Worm (Caenorhabditis elegans): Measurements from ENCODE around the gene F18E9.4.

The F18E9.4 gene

DNA sequence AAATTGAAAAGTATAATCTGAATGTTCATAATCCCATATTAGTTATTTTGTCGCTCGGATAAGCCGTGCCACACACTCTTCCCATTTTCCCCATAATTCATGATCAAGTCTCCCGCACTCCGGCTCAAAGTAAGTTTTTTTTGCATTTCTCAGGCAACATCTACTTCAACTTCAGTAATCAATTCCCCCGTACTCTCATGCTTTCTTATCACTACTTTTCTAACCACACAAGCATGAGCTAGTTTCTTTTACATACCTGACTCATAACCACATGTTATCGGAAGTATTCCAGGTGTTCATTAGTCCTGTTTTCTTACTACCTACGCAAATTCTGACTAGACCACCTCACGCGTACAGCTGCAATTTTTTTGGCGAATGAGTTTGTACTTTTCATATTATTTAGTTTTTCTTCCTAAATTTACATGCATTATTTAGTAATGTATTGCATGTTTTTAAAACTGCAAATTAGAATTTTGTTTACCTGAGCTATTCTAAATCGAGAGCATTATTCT, 13.7 kb upstream of the F18E9.4 start:
- no peak for TF ChIP-seq tbx-37 (GFP tag; conservative IDR thresholded peaks at IDR 0.05)
- TF ChIP-seq tbx-11 (GFP tag; IDR thresholded peaks at IDR 0.05), result no peak
- no peak for TF ChIP-seq tra-4 (tag; optimal IDR thresholded peaks at IDR 0.05)
- TF ChIP-seq ama-1 (optimal IDR thresholded peaks at IDR 0.05), result no peak
- no peak for TF ChIP-seq sea-1 (GFP tag; conservative IDR thresholded peaks at IDR 0.05)
- TF ChIP-seq B0310.2 (tag; optimal IDR thresholded peaks at IDR 0.05), result no peak
- no peak for TF ChIP-seq pes-1 (GFP tag; IDR thresholded peaks at IDR 0.05)
- TF ChIP-seq F13C5.2 (tag; optimal IDR thresholded peaks at IDR 0.05), result no peak
- no peak for TF ChIP-seq ets-7 (tag; optimal IDR thresholded peaks at IDR 0.05)
- TF ChIP-seq flt-1 (GFP tag; IDR thresholded peaks at IDR 0.05), result no peak
- no peak for TF ChIP-seq hmg-4 (GFP tag; optimal IDR thresholded peaks at IDR 0.05)
- TF ChIP-seq aly-1 (tag; optimal IDR thresholded peaks at IDR 0.05), result no peak
- TF ChIP-seq scrt-1 (GFP tag; IDR thresholded peaks at IDR 0.05), result no peak
- TF ChIP-seq ceh-13 (GFP tag; optimal IDR thresholded peaks at IDR 0.05), result no peak

DNA sequence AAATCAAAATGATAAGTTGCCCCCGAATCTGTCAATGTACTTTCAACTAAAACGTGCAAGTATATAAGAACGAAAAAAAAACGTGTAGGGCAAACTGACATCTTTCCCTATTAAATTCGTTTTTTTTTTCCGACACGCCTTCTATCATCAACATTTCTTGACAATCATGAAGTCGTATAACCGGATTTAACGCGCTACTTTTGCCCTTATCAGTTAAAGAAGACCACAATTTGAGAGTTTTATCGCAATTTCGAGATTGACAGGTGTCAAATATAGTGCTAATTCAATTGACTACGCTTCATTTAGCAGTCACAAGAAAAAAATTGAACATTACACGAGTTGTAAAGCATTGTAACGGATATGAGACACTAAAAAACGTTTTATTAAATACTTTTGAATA, 13.2 kb upstream of the F18E9.4 start:
- TF ChIP-seq ceh-36 (tag; optimal IDR thresholded peaks at IDR 0.05), result no peak
- no peak for TF ChIP-seq sea-1 (GFP tag; conservative IDR thresholded peaks at IDR 0.05)
- no peak for TF ChIP-seq B0310.2 (tag; optimal IDR thresholded peaks at IDR 0.05)
- TF ChIP-seq ceh-13 (GFP tag; optimal IDR thresholded peaks at IDR 0.05), result no peak
- TF ChIP-seq aly-1 (tag; optimal IDR thresholded peaks at IDR 0.05), result no peak
- no peak for TF ChIP-seq hnd-1 (tag; optimal IDR thresholded peaks at IDR 0.05)
- TF ChIP-seq pes-1 (GFP tag; IDR thresholded peaks at IDR 0.05), result no peak
- no peak for TF ChIP-seq tbx-37 (GFP tag; conservative IDR thresholded peaks at IDR 0.05)
- no peak for TF ChIP-seq flt-1 (GFP tag; IDR thresholded peaks at IDR 0.05)
- TF ChIP-seq hmbx-1 (tag; optimal IDR thresholded peaks at IDR 0.05), result no peak
- no peak for TF ChIP-seq hmg-4 (GFP tag; optimal IDR thresholded peaks at IDR 0.05)
- TF ChIP-seq ama-1 (optimal IDR thresholded peaks at IDR 0.05), result no peak
- TF ChIP-seq tra-4 (tag; optimal IDR thresholded peaks at IDR 0.05), result no peak
- TF ChIP-seq F13C5.2 (tag; optimal IDR thresholded peaks at IDR 0.05), result no peak

DNA sequence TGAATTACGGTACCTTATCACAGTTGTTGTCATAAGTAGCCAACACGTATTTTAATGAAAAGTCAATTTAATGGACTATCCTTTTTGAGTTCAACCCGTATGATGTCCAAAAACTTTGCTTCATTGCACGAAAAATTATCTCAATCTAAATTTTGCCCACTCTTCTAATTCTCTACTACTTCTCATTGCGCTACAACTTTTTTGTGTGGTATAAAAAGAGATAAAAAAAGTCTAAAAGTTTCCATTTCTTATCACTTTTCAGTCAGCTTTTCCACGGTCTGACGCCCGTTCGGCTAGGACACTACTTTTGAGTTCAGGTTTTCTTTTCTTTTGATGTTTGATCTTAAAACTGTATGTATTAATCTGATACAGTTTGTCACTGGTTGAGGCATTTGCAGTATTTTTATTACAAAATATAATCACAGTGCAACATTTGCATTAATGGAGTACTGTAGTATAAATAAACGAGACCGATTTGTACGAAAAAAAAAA, 12.4 kb upstream of the F18E9.4 start:
- TF ChIP-seq scrt-1 (GFP tag; IDR thresholded peaks at IDR 0.05) (no peak), pes-1 (GFP tag; IDR thresholded peaks at IDR 0.05) (no peak), aly-1 (tag; optimal IDR thresholded peaks at IDR 0.05) (no peak), B0310.2 (tag; optimal IDR thresholded peaks at IDR 0.05) (no peak), tbx-37 (GFP tag; conservative IDR thresholded peaks at IDR 0.05) (no peak), ets-7 (tag; optimal IDR thresholded peaks at IDR 0.05) (no peak), tbx-11 (GFP tag; IDR thresholded peaks at IDR 0.05) (no peak), hmbx-1 (tag; optimal IDR thresholded peaks at IDR 0.05) (no peak), F13C5.2 (tag; optimal IDR thresholded peaks at IDR 0.05) (no peak), ceh-13 (GFP tag; optimal IDR thresholded peaks at IDR 0.05) (no peak), sea-1 (GFP tag; conservative IDR thresholded peaks at IDR 0.05) (no peak)

DNA sequence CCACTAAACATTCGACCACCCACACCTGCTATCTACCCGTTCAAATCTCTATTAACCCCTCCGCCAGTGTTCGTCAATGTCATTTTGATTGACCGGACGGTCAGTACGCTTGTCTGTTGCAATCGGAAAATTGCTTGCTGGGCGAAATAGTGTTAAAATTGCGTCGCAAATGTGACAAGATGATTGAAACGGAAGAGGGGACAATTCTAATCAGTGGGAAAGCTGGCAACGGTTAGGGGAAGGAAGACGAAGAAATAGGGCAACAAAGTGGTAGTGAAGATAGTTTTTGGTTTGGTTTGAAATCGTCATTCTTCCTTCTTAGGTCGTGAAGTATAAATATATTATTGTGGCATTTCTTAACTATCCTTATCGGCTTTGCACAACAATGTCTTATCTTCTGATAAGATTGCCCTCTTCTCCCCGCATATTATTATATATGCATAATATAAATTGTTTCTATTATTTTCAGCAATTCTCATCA, 11.9 kb upstream of the F18E9.4 start:
- peak; percentile 3 for TF ChIP-seq hmg-4 (GFP tag; optimal IDR thresholded peaks at IDR 0.05)
- TF ChIP-seq tra-4 (tag; optimal IDR thresholded peaks at IDR 0.05), result no peak

DNA sequence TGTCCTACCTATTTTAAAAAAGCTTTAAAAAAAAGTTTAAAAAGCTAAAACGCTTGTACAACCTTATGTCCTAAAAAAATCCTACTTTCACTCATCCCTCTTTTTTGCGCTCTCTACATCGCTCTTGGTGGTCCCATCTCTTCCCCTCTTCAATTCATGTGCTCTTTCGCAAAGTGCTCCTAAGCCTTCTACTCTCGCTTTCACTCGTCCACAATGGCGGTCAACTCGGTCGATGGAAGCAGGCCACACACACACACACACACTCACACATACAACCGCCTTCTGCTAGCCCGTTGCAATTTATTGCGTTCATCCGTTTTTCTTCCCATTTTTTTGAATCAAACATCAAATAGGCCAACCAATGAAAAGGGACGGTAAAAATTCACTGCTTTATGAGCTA, 11.2 kb upstream of the F18E9.4 start:
- peak; percentile 67 for TF ChIP-seq hmg-4 (GFP tag; optimal IDR thresholded peaks at IDR 0.05)
- TF ChIP-seq pes-1 (GFP tag; IDR thresholded peaks at IDR 0.05), result no peak

DNA sequence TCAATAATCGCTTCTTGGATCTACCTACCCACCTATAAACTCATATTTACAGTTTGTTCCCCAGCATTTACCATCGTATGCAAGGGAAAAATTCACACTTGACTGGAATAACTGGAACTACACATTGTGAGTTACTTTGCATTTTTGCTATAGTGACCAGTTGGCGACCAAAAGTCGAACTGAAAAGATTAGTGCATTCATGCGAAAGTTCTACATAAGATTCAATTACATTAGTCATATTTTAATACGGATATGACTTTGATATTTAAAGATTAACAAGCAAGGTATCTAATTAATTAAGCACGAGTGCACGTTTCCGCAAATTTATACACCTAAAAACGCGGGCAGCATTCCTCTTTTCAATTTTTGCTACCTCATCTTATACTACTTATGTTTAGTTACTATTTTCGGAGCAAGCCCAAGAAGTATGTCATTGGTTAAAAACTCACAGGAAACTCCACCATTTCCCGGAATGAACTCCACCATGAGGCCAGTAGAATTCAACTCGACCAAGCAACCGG, 9.3 kb upstream of the F18E9.4 start, which contains the start of gene jmjd-3.1:
Gene jmjd-3.1, plus strand, starts transcription at position 51 of the 521 bp plus-strand sequence.
- no peak for TF ChIP-seq scrt-1 (GFP tag; IDR thresholded peaks at IDR 0.05)
- TF ChIP-seq aly-1 (tag; optimal IDR thresholded peaks at IDR 0.05), result no peak
- TF ChIP-seq hmbx-1 (tag; optimal IDR thresholded peaks at IDR 0.05), result no peak
- no peak for TF ChIP-seq sea-1 (GFP tag; conservative IDR thresholded peaks at IDR 0.05)
- no peak for TF ChIP-seq tbx-37 (GFP tag; conservative IDR thresholded peaks at IDR 0.05)
- no peak for TF ChIP-seq ama-1 (optimal IDR thresholded peaks at IDR 0.05)
- no peak for TF ChIP-seq tbx-11 (GFP tag; IDR thresholded peaks at IDR 0.05)
- no peak for TF ChIP-seq tra-4 (tag; optimal IDR thresholded peaks at IDR 0.05)
- TF ChIP-seq ceh-36 (tag; optimal IDR thresholded peaks at IDR 0.05), result no peak
- no peak for TF ChIP-seq B0310.2 (tag; optimal IDR thresholded peaks at IDR 0.05)
- TF ChIP-seq ceh-13 (GFP tag; optimal IDR thresholded peaks at IDR 0.05), result no peak
- no peak for TF ChIP-seq F13C5.2 (tag; optimal IDR thresholded peaks at IDR 0.05)
- no peak for TF ChIP-seq pes-1 (GFP tag; IDR thresholded peaks at IDR 0.05)
- no peak for TF ChIP-seq hmg-4 (GFP tag; optimal IDR thresholded peaks at IDR 0.05)
- TF ChIP-seq hnd-1 (tag; optimal IDR thresholded peaks at IDR 0.05), result no peak
- no peak for TF ChIP-seq ets-7 (tag; optimal IDR thresholded peaks at IDR 0.05)
- TF ChIP-seq flt-1 (GFP tag; IDR thresholded peaks at IDR 0.05), result no peak

DNA sequence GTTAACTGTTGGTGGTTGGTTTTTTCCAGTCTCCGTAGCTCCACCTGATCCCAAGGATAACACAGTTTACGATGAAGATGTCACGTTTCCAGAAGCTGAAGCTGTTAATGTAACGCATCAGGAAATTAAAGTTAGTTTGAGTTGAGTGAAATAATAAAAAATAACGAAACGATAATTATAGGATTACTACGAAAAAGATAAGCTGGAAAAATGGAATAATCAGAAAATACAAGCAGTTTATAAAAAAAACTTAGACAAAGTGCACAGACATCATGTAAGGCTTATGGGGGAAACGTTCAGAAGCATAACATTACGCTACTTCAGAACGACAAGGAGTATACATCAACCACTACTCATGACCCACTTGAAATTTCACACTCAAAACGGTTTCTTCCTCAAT, 1.1 kb downstream of the F18E9.4 start, which contains the start of gene F18E9.8:
Gene F18E9.8, minus strand, starts transcription at position 101 of the 400 bp plus-strand sequence.
- TF ChIP-seq flt-1 (GFP tag; IDR thresholded peaks at IDR 0.05) (no peak), ama-1 (optimal IDR thresholded peaks at IDR 0.05) (no peak), tbx-37 (GFP tag; conservative IDR thresholded peaks at IDR 0.05) (no peak), pes-1 (GFP tag; IDR thresholded peaks at IDR 0.05) (no peak), ceh-13 (GFP tag; optimal IDR thresholded peaks at IDR 0.05) (no peak), scrt-1 (GFP tag; IDR thresholded peaks at IDR 0.05) (no peak), ets-7 (tag; optimal IDR thresholded peaks at IDR 0.05) (no peak), sea-1 (GFP tag; conservative IDR thresholded peaks at IDR 0.05) (no peak), hmg-4 (GFP tag; optimal IDR thresholded peaks at IDR 0.05) (no peak), hnd-1 (tag; optimal IDR thresholded peaks at IDR 0.05) (no peak), tbx-11 (GFP tag; IDR thresholded peaks at IDR 0.05) (no peak), hmbx-1 (tag; optimal IDR thresholded peaks at IDR 0.05) (no peak), ceh-36 (tag; optimal IDR thresholded peaks at IDR 0.05) (no peak), B0310.2 (tag; optimal IDR thresholded peaks at IDR 0.05) (no peak), aly-1 (tag; optimal IDR thresholded peaks at IDR 0.05) (no peak), tra-4 (tag; optimal IDR thresholded peaks at IDR 0.05) (no peak), F13C5.2 (tag; optimal IDR thresholded peaks at IDR 0.05) (no peak)
